Worm (Caenorhabditis elegans) whole organism, young adult: ENCODE data around the gene gldi-1.

Experiments
- let-526 ChIP-seq: fragments of 200-800 bp; sonication (Bioruptor generic); IDR thresholded peaks from 2 replicates; pipeline ENCODE4 v1.3.6; 2022; ENCODE audit warnings: missing genetic modification reagents, missing genetic modification characterization, missing compliant biosample characterization
- snpc-4 ChIP-seq, 5 experiments: fragments of 150-350 bp in 1 of 5; sonication (generic microtip) in 4 of 5; optimal IDR thresholded peaks; 2 replicates each; lab custom pipeline; 2014 to 2018; ENCODE audit warnings: missing genetic modification characterization in 5 of 5, missing biosample characterization in 3 of 5, antibody characterized with exemption in 2 of 5, mild to moderate bottlenecking in 2 of 5, missing compliant biosample characterization in 2 of 5, missing genotype in 2 of 5, moderate library complexity in 2 of 5, missing genetic modification reagents in 1 of 5
- unc-62 ChIP-seq: fragments of 150-350 bp; optimal IDR thresholded peaks from 2 replicates; lab custom pipeline; 2014; ENCODE audit warnings: missing biosample characterization, missing genetic modification reagents, missing genetic modification characterization

DNA sequence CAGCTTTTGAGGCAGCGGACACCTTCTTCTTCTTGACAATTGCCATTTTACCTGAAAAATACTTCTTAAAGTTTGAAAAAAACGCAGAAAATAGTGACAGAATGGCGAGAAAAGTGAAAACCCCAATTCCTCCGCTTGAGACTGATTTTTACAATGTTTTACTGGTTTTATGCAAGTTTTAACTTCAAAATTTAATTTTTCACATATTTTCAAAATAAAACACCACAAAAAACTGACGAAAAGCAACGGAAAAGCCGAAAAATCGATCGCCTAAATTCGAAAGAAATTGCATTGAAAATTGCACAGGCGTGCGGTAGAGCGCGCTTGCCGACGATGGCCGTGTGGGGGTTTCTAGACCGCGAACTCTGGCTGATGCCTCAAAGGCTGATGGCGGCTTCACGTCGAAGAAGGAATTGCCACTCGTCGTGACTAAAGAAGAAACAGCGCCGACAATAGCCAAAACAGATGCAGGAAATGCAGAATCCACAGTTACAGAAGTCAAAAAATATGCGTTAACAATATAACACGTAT, 8.2 kb downstream of the gldi-1 start, which contains the start of gene nsun-1:
- TF ChIP-seq unc-62 (no peak), let-526 (GFP tag; lab: Robert Waterston, UW) (no peak), snpc-4 (GFP tag; optimal IDR thresholded peaks at IDR 0.05; lab: Kevin White, UChicago) (no peak), snpc-4 (tag; optimal IDR thresholded peaks at IDR 0.05; lab: Kevin White, UChicago) (no peak)
